Worm (Caenorhabditis elegans): ENCODE results near the gene sre-33.
A peak's percentile ranks its signal among the peaks of the same experiment; 100 is the strongest.

DNA sequence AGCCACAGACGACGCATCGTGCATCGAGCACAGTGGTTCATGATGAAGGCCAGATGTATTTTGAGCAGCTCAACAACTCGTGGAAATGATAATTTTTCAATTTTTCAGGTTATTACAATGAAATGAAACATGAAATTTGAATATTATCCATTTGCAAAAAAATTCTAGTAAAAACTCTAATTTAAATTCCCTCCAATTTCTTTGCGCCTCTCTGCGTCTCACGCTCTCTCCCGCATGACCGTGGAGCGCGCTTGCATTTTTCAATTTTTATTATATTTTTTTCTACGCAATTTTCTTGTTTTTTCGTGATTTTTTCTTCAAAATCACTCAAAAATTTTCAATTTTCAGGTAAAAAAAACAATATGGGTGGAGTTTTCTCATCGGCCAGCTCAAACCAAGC lies 6.3 kb downstream of the sre-33 start, which contains the start of gene tag-281:
- TF ChIP-seq fos-1 (tag; optimal IDR thresholded peaks at IDR 0.05) (no peak), lin-39 (tag; optimal IDR thresholded peaks at IDR 0.05) (no peak), nhr-25 (tag; optimal IDR thresholded peaks at IDR 0.05) (peak; percentile 81), egl-27 (tag; optimal IDR thresholded peaks at IDR 0.05) (peak; percentile 71), crh-2 (tag; optimal IDR thresholded peaks at IDR 0.05) (peak; percentile 82)

All from whole organism, L2 larva.